Worm (Caenorhabditis elegans): Measurements from ENCODE around the gene C23G10.11.

C23G10.11 gene

ce11 chrIII:6202440-6202839 lies 12.9 kb downstream of the C23G10.11 start:
- TF ChIP-seq dmd-9 (GFP tag; IDR thresholded peaks at IDR 0.05) (no peak), ceh-20 (GFP tag; IDR thresholded peaks at IDR 0.05) (no peak), attf-4 (tag; optimal IDR thresholded peaks at IDR 0.05) (no peak), unc-62 (GFP tag; optimal IDR thresholded peaks at IDR 0.05 in 1 of 2) (peak in 1 of 2 experiments; percentile 65), unc-62 (tag; optimal IDR thresholded peaks at IDR 0.05) (no peak), vab-7 (GFP tag; IDR thresholded peaks at IDR 0.05) (no peak), pha-4 (GFP tag; IDR thresholded peaks at IDR 0.05) (no peak; the same call in 1 of the 2 replicates), pha-4 (tag; optimal IDR thresholded peaks at IDR 0.05) (no peak), tag-97 (GFP tag; IDR thresholded peaks at IDR 0.05) (no peak), ama-1 (optimal IDR thresholded peaks at IDR 0.05) (peak; percentile 52), lin-38 (GFP tag; IDR thresholded peaks at IDR 0.05) (peak; percentile 57), D1046.2 (GFP tag; IDR thresholded peaks at IDR 0.05) (no peak), daf-16 (GFP tag; optimal IDR thresholded peaks at IDR 0.05) (peak in 1 of 2 experiments; percentile 7), daf-16 (tag; optimal IDR thresholded peaks at IDR 0.05) (peak; percentile 0), lin-13 (GFP tag; optimal IDR thresholded peaks at IDR 0.05) (no peak), Y48G9A.11 (GFP tag; IDR thresholded peaks at IDR 0.05) (no peak), nhr-11 (tag; optimal IDR thresholded peaks at IDR 0.05) (no peak), F49E8.2 (tag; optimal IDR thresholded peaks at IDR 0.05; ENCODE audit: borderline replicate concordance) (peak; percentile 24), dmd-8 (GFP tag; IDR thresholded peaks at IDR 0.05) (no peak), gei-8 (GFP tag; optimal IDR thresholded peaks at IDR 0.05) (no peak)

- TF ChIP-seq hmg-1.1 (GFP tag; IDR thresholded peaks at IDR 0.05) = no peak
- TF ChIP-seq unc-62 (GFP tag; optimal IDR thresholded peaks at IDR 0.05 in 1 of 2) = peak in 1 of 2 experiments; percentile 97
- TF ChIP-seq unc-62 (tag; optimal IDR thresholded peaks at IDR 0.05) = no peak
- no peak for TF ChIP-seq hlh-30 (tag; optimal IDR thresholded peaks at IDR 0.05; ENCODE audit: insufficient read depth)
- TF ChIP-seq fkh-10 (GFP tag; optimal IDR thresholded peaks at IDR 0.05) = no peak
- no peak for TF ChIP-seq nhr-111 (GFP tag; optimal IDR thresholded peaks at IDR 0.05)
- no peak for TF ChIP-seq set-16 (GFP tag; IDR thresholded peaks at IDR 0.05)
Measured at ce11 chrIII:6201325-6201724, 14.1 kb downstream of the C23G10.11 start.

ce11 chrIII:6198378-6199234 lies 16.8 kb downstream of the C23G10.11 start, which contains the start of the genes C23G10.7 and rpn-2:
Gene C23G10.7 (minus strand): TSS chrIII:6198414.
Gene rpn-2 (plus strand): TSS chrIII:6199184.
- TF ChIP-seq F49E8.2 (tag; optimal IDR thresholded peaks at IDR 0.05; ENCODE audit: borderline replicate concordance) = peak; percentile 71
- TF ChIP-seq nhr-28 (tag; optimal IDR thresholded peaks at IDR 0.05) = peak; percentile 35
- TF ChIP-seq daf-16 (GFP tag; optimal IDR thresholded peaks at IDR 0.05) = peak in 1 of 2 experiments; percentile 52
- TF ChIP-seq daf-16 (tag; optimal IDR thresholded peaks at IDR 0.05) = peak; percentile 65
- peak; percentile 1 for TF ChIP-seq nhr-48 (tag; optimal IDR thresholded peaks at IDR 0.05)
- TF ChIP-seq daf-8 (GFP tag; IDR thresholded peaks at IDR 0.05) = no peak
- peak; percentile 75 for TF ChIP-seq dpl-1 (GFP tag; optimal IDR thresholded peaks at IDR 0.05)
- no peak for TF ChIP-seq Y75B8A.6 (GFP tag; IDR thresholded peaks at IDR 0.05)
- peak; percentile 31; the same call in 1 of the 2 replicates for TF ChIP-seq dmd-6 (GFP tag; IDR thresholded peaks at IDR 0.05)
- TF ChIP-seq hlh-30 (tag; optimal IDR thresholded peaks at IDR 0.05; ENCODE audit: insufficient read depth) = peak; percentile 40
- peak; percentile 77 for TF ChIP-seq lin-38 (GFP tag; IDR thresholded peaks at IDR 0.05)
- no peak for TF ChIP-seq nhr-25 (tag; optimal IDR thresholded peaks at IDR 0.05; ENCODE audit: borderline replicate concordance, insufficient read depth)
- TF ChIP-seq zip-11 (GFP tag; IDR thresholded peaks at IDR 0.05) = no peak
- peak in 1 of 2 experiments; percentile 28 for TF ChIP-seq hif-1 (tag; optimal IDR thresholded peaks at IDR 0.05)
- TF ChIP-seq dve-1 (tag; optimal IDR thresholded peaks at IDR 0.05; ENCODE audit: insufficient read depth) = peak; percentile 69
- TF ChIP-seq dmd-9 (GFP tag; IDR thresholded peaks at IDR 0.05) = no peak
- TF ChIP-seq lsy-2 (tag; optimal IDR thresholded peaks at IDR 0.05) = peak in 1 of 2 experiments; percentile 80
- TF ChIP-seq nhr-6 (tag; optimal IDR thresholded peaks at IDR 0.05) = peak; percentile 66
- no peak for TF ChIP-seq F10B5.3 (tag; optimal IDR thresholded peaks at IDR 0.05)
- peak; percentile 49 for TF ChIP-seq unc-130 (GFP tag; optimal IDR thresholded peaks at IDR 0.05)
- TF ChIP-seq hmg-1.1 (GFP tag; IDR thresholded peaks at IDR 0.05) = peak; percentile 53; the same call in 1 of the 2 replicates
- no peak for TF ChIP-seq aly-2 (tag; optimal IDR thresholded peaks at IDR 0.05)
- peak; percentile 55 for TF ChIP-seq nhr-102 (tag; optimal IDR thresholded peaks at IDR 0.05)
- TF ChIP-seq T26A8.4 (GFP tag; IDR thresholded peaks at IDR 0.05) = peak; percentile 70
- TF ChIP-seq nhr-11 (tag; optimal IDR thresholded peaks at IDR 0.05) = peak; percentile 48
- peak; percentile 10 for TF ChIP-seq F37D6.2 (tag; optimal IDR thresholded peaks at IDR 0.05)
- no peak for TF ChIP-seq nhr-41 (GFP tag; IDR thresholded peaks at IDR 0.05)
- TF ChIP-seq mep-1 (tag; optimal IDR thresholded peaks at IDR 0.05) = peak; percentile 64
